Worm (Caenorhabditis elegans): ENCODE data around the gene gly-11.

Gene gly-11

DNA sequence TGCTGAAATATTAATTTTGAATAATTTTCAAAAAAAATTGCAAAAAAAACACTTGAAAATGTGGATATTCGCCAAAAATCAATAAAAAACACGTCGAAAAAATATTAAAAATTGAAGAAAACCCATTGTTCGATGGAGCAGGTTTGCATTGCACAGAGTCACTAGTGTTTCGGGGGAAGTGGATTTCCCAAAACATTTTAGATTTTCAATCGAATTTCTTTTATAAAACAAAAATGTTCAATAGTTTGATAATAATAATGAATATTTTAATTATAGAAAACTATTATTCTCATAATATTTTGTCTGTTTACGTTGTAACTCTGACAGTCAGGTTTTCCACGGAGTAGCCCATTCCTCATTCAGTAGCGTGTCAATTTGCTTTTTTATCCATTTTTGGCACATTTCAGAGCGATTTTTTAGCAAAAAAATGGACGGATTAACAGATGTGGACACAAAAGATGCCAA is 41.6 kb upstream of the gly-11 start, which contains the start of the genes gex-4 and gphr-1 (continued):
- TF ChIP-seq nhr-47 (tag; optimal IDR thresholded peaks at IDR 0.05) (peak; percentile 73), Y116A8C.19 (tag; optimal IDR thresholded peaks at IDR 0.05; ENCODE audit: borderline replicate concordance) (no peak), fkh-8 (tag; optimal IDR thresholded peaks at IDR 0.05) (peak; percentile 79), efl-1 (optimal IDR thresholded peaks at IDR 0.05) (peak; percentile 48 to 60), efl-1 (GFP tag; optimal IDR thresholded peaks at IDR 0.05 in 1 of 2) (peak; percentile 67 to 96), fos-1 (tag; optimal IDR thresholded peaks at IDR 0.05) (no peak), F16B12.6 (tag; optimal IDR thresholded peaks at IDR 0.05) (peak; percentile 25), lin-13 (GFP tag; optimal IDR thresholded peaks at IDR 0.05) (peak; percentile 54), isw-1 (GFP tag; IDR thresholded peaks at IDR 0.05) (peak; percentile 63), hlh-17 (GFP tag; optimal IDR thresholded peaks at IDR 0.05; ENCODE audit: borderline replicate concordance) (no peak), rnt-1 (tag; optimal IDR thresholded peaks at IDR 0.05) (no peak), elt-3 (tag; optimal IDR thresholded peaks at IDR 0.05) (peak in 1 of 6 experiments; percentile 36), lin-39 (tag; optimal IDR thresholded peaks at IDR 0.05) (no peak), nhr-11 (tag; optimal IDR thresholded peaks at IDR 0.05) (no peak), mab-9 (GFP tag; IDR thresholded peaks at IDR 0.05) (no peak), ceh-88 (GFP tag; IDR thresholded peaks at IDR 0.05) (no peak), nhr-76 (tag; optimal IDR thresholded peaks at IDR 0.05) (no peak), lin-15B (tag; optimal IDR thresholded peaks at IDR 0.05) (peak; percentile 68), nhr-12 (tag; optimal IDR thresholded peaks at IDR 0.05) (no peak), ama-1 (optimal IDR thresholded peaks at IDR 0.05) (no peak), nhr-71 (tag; optimal IDR thresholded peaks at IDR 0.05) (no peak), nhr-20 (tag; optimal IDR thresholded peaks at IDR 0.05) (peak; percentile 41), nhr-19 (GFP tag; conservative IDR thresholded peaks at IDR 0.05) (peak; percentile 38), ztf-4 (tag; optimal IDR thresholded peaks at IDR 0.05) (no peak), lir-3 (tag; optimal IDR thresholded peaks at IDR 0.05; ENCODE audit: poor library complexity) (no peak), ets-5 (GFP tag; IDR thresholded peaks at IDR 0.05) (no peak), zip-4 (GFP tag; optimal IDR thresholded peaks at IDR 0.05) (no peak), blmp-1 (tag; optimal IDR thresholded peaks at IDR 0.05) (peak; percentile 9), nhr-77 (tag; optimal IDR thresholded peaks at IDR 0.05) (no peak), lsy-2 (tag; optimal IDR thresholded peaks at IDR 0.05) (peak; percentile 58 to 81), irx-1 (tag; optimal IDR thresholded peaks at IDR 0.05) (no peak), tlp-1 (tag; optimal IDR thresholded peaks at IDR 0.05) (no peak), dsc-1 (tag; optimal IDR thresholded peaks at IDR 0.05) (no peak), ztf-11 (tag; optimal IDR thresholded peaks at IDR 0.05) (peak in 1 of 2 experiments; percentile 49), efl-3 (GFP tag; optimal IDR thresholded peaks at IDR 0.05) (no peak), nhr-85 (tag) (peak; percentile 68), unc-86 (tag; optimal IDR thresholded peaks at IDR 0.05) (peak; percentile 38), nhr-28 (tag; optimal IDR thresholded peaks at IDR 0.05) (no peak), pqm-1 (tag; optimal IDR thresholded peaks at IDR 0.05) (no peak), unc-30 (tag; optimal IDR thresholded peaks at IDR 0.05) (no peak), aha-1 (tag; optimal IDR thresholded peaks at IDR 0.05) (no peak), grh-1 (GFP tag; IDR thresholded peaks at IDR 0.05) (no peak), C34B4.2 (tag; optimal IDR thresholded peaks at IDR 0.05) (no peak), sox-4 (tag; optimal IDR thresholded peaks at IDR 0.05) (no peak), swsn-7 (tag; optimal IDR thresholded peaks at IDR 0.05) (peak; percentile 57), skn-1 (tag; optimal IDR thresholded peaks at IDR 0.05) (peak; percentile 38), elt-2 (tag; optimal IDR thresholded peaks at IDR 0.05) (no peak), unc-130 (tag; optimal IDR thresholded peaks at IDR 0.05) (no peak), C04F5.9 (tag; optimal IDR thresholded peaks at IDR 0.05) (peak; percentile 41), nhr-84 (tag; optimal IDR thresholded peaks at IDR 0.05) (no peak), unc-62 (GFP tag; optimal IDR thresholded peaks at IDR 0.05) (no peak), zag-1 (tag; optimal IDR thresholded peaks at IDR 0.05) (no peak), mef-2 (tag; optimal IDR thresholded peaks at IDR 0.05) (no peak), mep-1 (tag; optimal IDR thresholded peaks at IDR 0.05) (peak; percentile 61), hpl-2 (GFP tag; optimal IDR thresholded peaks at IDR 0.05) (no peak), sptf-1 (tag; optimal IDR thresholded peaks at IDR 0.05) (no peak)

All from whole organism, L1 larva.